Fruit fly (Drosophila melanogaster): Measurements from ENCODE around the gene Gal.

Gal gene

DNA sequence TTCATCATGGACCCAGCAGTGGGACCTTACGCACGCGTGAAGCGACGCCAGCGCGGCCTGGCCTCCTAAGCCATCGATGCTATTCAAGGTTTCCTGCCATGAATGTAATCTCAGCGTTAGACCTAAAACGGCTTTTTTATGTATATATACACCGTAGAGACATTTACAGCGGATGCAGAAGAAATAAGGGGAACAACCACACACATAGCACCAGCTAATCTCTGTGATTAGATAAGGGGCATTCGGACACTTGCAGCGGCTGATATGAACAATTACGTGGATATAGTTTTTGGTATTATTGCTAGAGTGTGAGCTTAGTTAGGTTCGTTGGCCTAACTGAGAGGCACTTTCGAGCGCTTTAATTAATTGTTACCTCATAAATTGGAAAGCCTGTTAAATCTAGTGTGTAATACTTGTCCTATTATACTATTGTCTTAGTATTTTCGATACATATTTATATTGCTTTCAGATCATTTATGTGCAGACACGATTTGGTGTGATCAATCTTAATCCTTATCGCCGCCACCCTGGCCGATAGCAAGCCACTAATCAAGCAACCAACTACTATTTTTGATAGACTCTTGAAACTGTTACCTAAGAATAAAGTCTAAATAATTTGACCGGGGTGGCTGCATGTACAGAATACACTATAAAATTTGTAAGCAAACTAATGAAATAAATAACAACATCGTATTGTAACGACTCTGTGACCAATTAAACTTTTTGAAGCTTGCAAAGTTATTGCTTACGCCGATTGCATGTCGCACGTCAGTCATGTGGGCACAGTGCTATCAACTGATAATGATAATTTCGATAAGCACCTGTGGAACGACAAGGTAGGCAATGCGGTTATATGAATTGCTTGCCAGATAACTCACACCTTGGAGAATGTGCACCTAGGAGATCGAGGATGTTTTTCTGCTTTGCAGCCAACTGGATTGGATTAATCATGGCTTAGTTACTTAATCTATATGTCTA lies 18.2 kb downstream of the Gal start (continued):
- TF ChIP-seq CG10431 (GFP tag; optimal IDR thresholded peaks at IDR 0.05), result no peak
- 0 out of 2 replicates have a peak, but pooled peaks have one; percentile 37 for TF ChIP-seq sens-2 (GFP tag; IDR thresholded peaks at IDR 0.05)
- TF ChIP-seq mirr (GFP tag; optimal IDR thresholded peaks at IDR 0.05), result peak; percentile 37
- no peak for TF ChIP-seq pfk (GFP tag; optimal IDR thresholded peaks at IDR 0.05)
- TF ChIP-seq dimm (GFP tag; IDR thresholded peaks at IDR 0.05), result no peak
- no peak for TF ChIP-seq D19A (tag; optimal IDR thresholded peaks at IDR 0.05)
- no peak for TF ChIP-seq Bteb2 (GFP tag; optimal IDR thresholded peaks at IDR 0.05)
- no peak for TF ChIP-seq Xbp1 (GFP tag; optimal IDR thresholded peaks at IDR 0.05)
- TF ChIP-seq CG33557 (GFP tag; optimal IDR thresholded peaks at IDR 0.05), result no peak
- no peak for TF ChIP-seq jumu (GFP tag; optimal IDR thresholded peaks at IDR 0.05)
- TF ChIP-seq sug (tag; optimal IDR thresholded peaks at IDR 0.05), result peak; percentile 40
- no peak for TF ChIP-seq zfh2 (GFP tag; optimal IDR thresholded peaks at IDR 0.05)
- no peak for TF ChIP-seq pzg (GFP tag; optimal IDR thresholded peaks at IDR 0.05)
- no peak for TF ChIP-seq croc (GFP tag; conservative IDR thresholded peaks at IDR 0.05)
- TF ChIP-seq bsh (GFP tag; optimal IDR thresholded peaks at IDR 0.05), result no peak
- TF ChIP-seq vnd (GFP tag; IDR thresholded peaks at IDR 0.05; ENCODE audit: partially characterized antibody), result no peak
- TF ChIP-seq CG12769 (tag; optimal IDR thresholded peaks at IDR 0.05), result no peak
- no peak for TF ChIP-seq CG3838 (GFP tag; optimal IDR thresholded peaks at IDR 0.05)
- no peak for TF ChIP-seq toy (GFP tag; IDR thresholded peaks at IDR 0.05)
- no peak for TF ChIP-seq Nf-YA (GFP tag; IDR thresholded peaks at IDR 0.05)
- no peak for TF ChIP-seq grau (tag; optimal IDR thresholded peaks at IDR 0.05)
- peak; percentile 64; the same call in 1 of the 2 replicates for TF ChIP-seq GATAe (GFP tag; conservative IDR thresholded peaks at IDR 0.05)
- TF ChIP-seq Sox100B (GFP tag; optimal IDR thresholded peaks at IDR 0.05), result no peak
- TF ChIP-seq Med (GFP tag), result no peak
- TF ChIP-seq eyg (GFP tag; optimal IDR thresholded peaks at IDR 0.05), result no peak
- no peak for TF ChIP-seq en (GFP tag; optimal IDR thresholded peaks at IDR 0.05)
- TF ChIP-seq CG12236 (GFP tag; optimal IDR thresholded peaks at IDR 0.05), result no peak
- no peak for TF ChIP-seq prd (optimal IDR thresholded peaks at IDR 0.05)
- no peak for TF ChIP-seq prd (GFP tag; IDR thresholded peaks at IDR 0.05)
- peak; percentile 53; the same call in 1 of the 4 replicates for TF ChIP-seq chinmo (GFP tag; IDR thresholded peaks at IDR 0.05; ENCODE audit: partially characterized antibody)
- TF ChIP-seq CG1602 (GFP tag; optimal IDR thresholded peaks at IDR 0.05), result no peak
- TF ChIP-seq Awh (GFP tag; IDR thresholded peaks at IDR 0.05), result no peak
- TF ChIP-seq CG13775 (GFP tag; optimal IDR thresholded peaks at IDR 0.05), result no peak
- no peak for TF ChIP-seq wek (GFP tag; optimal IDR thresholded peaks at IDR 0.05)

DNA sequence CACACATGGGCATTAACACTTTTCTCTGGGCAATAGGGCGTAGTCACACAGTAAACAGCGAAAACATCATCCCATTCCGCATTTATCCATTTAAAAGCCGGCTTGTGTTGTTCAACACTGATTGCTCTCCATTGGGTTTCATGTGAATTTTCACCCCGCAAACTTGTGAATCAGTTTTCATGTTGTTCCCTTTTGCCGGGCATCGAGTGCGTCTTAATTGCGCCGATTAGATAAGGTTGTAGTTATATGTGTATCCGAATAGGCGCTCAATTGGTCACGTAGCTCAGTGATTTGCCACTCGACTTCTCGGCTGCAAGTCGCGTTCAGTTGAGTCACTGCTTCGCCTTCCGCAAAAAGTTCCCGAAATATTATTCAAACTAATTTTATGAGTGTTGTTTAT lies 19.7 kb downstream of the Gal start:
- TF ChIP-seq CG7963 (GFP tag; IDR thresholded peaks at IDR 0.05; ENCODE audit: partially characterized antibody) (no peak), CG15479 (GFP tag; optimal IDR thresholded peaks at IDR 0.05) (peak; percentile 4), CG4282 (GFP tag; optimal IDR thresholded peaks at IDR 0.05) (peak; percentile 15), CG15696 (tag; optimal IDR thresholded peaks at IDR 0.05) (no peak), CG6765 (GFP tag; optimal IDR thresholded peaks at IDR 0.05) (no peak), CG18011 (GFP tag; optimal IDR thresholded peaks at IDR 0.05) (peak; percentile 32), exex (tag; optimal IDR thresholded peaks at IDR 0.05) (peak; percentile 87), Pdp1 (GFP tag; optimal IDR thresholded peaks at IDR 0.05) (peak in 1 of 2 experiments; percentile 47), CG34376 (GFP tag; optimal IDR thresholded peaks at IDR 0.05) (peak; percentile 75), CG1529 (GFP tag; optimal IDR thresholded peaks at IDR 0.05) (peak; percentile 86), pros (GFP tag; optimal IDR thresholded peaks at IDR 0.05) (peak; percentile 1), stwl (tag; optimal IDR thresholded peaks at IDR 0.05) (peak; percentile 30), sc (optimal IDR thresholded peaks at IDR 0.05) (no peak), sc (GFP tag; optimal IDR thresholded peaks at IDR 0.05) (no peak), odd (GFP tag; optimal IDR thresholded peaks at IDR 0.05) (no peak), Hey (tag; optimal IDR thresholded peaks at IDR 0.05) (peak; percentile 40), CG3995 (GFP tag; optimal IDR thresholded peaks at IDR 0.05) (peak; percentile 85)

All from whole organism, embryonic.